Worm (Caenorhabditis elegans) whole organism, L4/young adult: ENCODE measurements around the gene C15C8.6.

ENCODE experiments used
- W03F9.2 ChIP-seq: fragments of 150-350 bp; optimal IDR thresholded peaks from 2 replicates; lab custom pipeline; 2014; ENCODE audit warnings: missing biosample characterization, missing genetic modification characterization
- him-1 ChIP-seq: sonication (generic microtip); optimal IDR thresholded peaks from 2 replicates; lab custom pipeline; 2016; ENCODE audit warnings: missing genotype, missing genetic modification reagents, missing genetic modification characterization, missing compliant biosample characterization

DNA sequence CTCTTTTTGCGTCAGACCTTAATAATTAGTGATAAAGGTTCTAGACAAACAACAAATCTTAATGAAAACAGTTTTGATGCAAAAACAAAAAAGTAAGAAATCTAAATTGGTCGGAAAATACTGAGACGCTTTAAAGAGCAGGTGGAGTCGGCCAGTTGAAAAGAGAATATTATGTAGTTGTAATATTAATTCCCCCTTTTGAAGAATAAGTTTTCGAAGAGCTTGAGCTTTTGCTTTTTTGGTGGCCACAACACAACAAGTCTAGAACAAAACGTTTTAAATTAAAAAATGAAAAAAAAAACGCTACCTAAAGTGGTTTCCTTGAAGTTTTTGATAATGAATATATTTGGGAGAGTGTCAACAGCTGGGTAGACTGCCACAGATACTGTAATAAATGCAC is 34.9 kb downstream of the C15C8.6 start, which contains the start of gene str-178:
- no peak for TF ChIP-seq him-1
- no peak for TF ChIP-seq W03F9.2 (tag; lab: Kevin White, UChicago)
